Fruit fly (Drosophila melanogaster) whole organism, adult: Measurements from ENCODE around the gene dlt.

Experiments
- CG12768 ChIP-seq: fragments of 200-800 bp; sonication (Bioruptor generic); optimal IDR thresholded peaks from 2 replicates; lab custom pipeline; 2017; ENCODE audit warnings: missing biosample characterization, missing genetic modification characterization, mild to moderate bottlenecking, moderate library complexity, missing genetic modification reagents
- Crg-1 ChIP-seq: fragments of 200-800 bp; sonication (Bioruptor generic); optimal IDR thresholded peaks from 2 replicates; lab custom pipeline; 2016; ENCODE audit warnings: missing biosample characterization, missing genetic modification characterization
- Hr96 ChIP-seq: fragments of 200-800 bp; sonication (Bioruptor generic); optimal IDR thresholded peaks from 2 replicates; lab custom pipeline; 2016; ENCODE audit warnings: missing biosample characterization, missing genetic modification characterization
- bab1 ChIP-seq: fragments of 200-800 bp; sonication (Bioruptor generic); optimal IDR thresholded peaks from 3 replicates; lab custom pipeline; 2019; ENCODE audit warnings: missing biosample characterization, mild to moderate bottlenecking, missing genetic modification characterization, moderate library complexity
- toe ChIP-seq: fragments of 200-800 bp; sonication (Bioruptor generic); optimal IDR thresholded peaks from 2 replicates; lab custom pipeline; 2016; ENCODE audit warnings: missing biosample characterization, missing genetic modification characterization

DNA sequence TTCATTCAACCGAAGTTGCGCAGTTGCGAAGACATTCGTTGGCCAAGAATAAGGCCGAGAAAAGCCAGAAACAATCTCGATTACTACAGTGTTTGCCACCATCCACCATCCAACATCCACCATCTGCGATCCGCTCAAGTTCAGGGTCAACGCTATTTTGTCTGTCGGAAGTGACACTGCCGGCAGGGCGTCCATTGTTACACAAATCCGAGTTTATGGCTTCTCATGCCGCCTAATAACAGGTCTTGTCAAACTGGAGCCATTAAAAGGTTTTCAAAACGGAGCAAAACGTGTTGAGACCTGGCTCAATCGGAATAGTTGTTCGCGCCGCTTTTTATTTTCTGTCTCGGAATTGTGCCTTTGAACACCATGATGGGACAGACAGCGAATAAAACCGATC is 23.7 kb upstream of the dlt start:
- no peak for TF ChIP-seq toe (GFP tag; lab: Kevin White, UChicago)
- no peak for TF ChIP-seq Hr96 (GFP tag; lab: Kevin White, UChicago)
- TF ChIP-seq bab1 (GFP tag; lab: Kevin White, UChicago): no peak
- TF ChIP-seq Crg-1 (GFP tag; lab: Kevin White, UChicago): no peak
- TF ChIP-seq CG12768 (GFP tag; lab: Kevin White, UChicago): no peak
